Fruit fly (Drosophila melanogaster) S2 (cell line): ENCODE data around the gene kibra.

Experiments used
- CG8478 ChIP-seq: fragments of >200 bp; optimal IDR thresholded peaks from 2 replicates; lab custom pipeline; 2018
- CTCF ChIP-seq, 2 experiments: fragments of >200 bp; optimal IDR thresholded peaks; 2 replicates each; lab custom pipeline; 2018

dm6 chr3R:14691019-14691777 lies 32.9 kb downstream of the kibra start:
- no peak for TF ChIP-seq CTCF (optimal IDR thresholded peaks at IDR 0.05; lab: Kevin White, UChicago)
- TF ChIP-seq CG8478 (lab: Kevin White, UChicago) = no peak
